Fruit fly (Drosophila melanogaster): Measurements from ENCODE around the gene CG18284.
A peak's percentile ranks its signal among the peaks of the same experiment; 100 is the strongest.

CG18284 gene

DNA sequence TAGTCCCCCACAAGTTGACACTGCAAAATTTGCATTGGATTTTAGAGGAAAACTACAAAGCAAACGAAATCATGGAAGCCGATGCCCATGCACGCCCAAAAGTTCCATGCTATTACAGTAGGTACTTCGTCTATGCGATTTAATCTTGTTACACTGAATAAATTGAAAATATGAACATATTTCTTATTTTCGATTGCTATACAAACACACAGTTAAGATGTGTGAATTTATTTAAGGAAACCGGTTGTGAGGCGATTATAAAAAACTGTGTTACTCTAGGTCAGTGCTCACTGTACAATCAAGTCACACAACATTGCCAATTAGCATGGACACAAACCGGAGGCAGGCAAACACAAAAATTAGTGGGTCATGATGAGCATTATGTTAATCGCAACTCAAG, 21.8 kb downstream of the CG18284 start (continued):
- TF ChIP-seq maf-S (GFP tag; optimal IDR thresholded peaks at IDR 0.05): peak; percentile 61
- peak; percentile 90 for TF ChIP-seq row (GFP tag; IDR thresholded peaks at IDR 0.05)
- TF ChIP-seq CG17912 (GFP tag; optimal IDR thresholded peaks at IDR 0.05): no peak
- no peak for TF ChIP-seq vnd (GFP tag; IDR thresholded peaks at IDR 0.05; ENCODE audit: partially characterized antibody)
- peak; percentile 23 for TF ChIP-seq CG10147 (GFP tag; optimal IDR thresholded peaks at IDR 0.05)
- peak; percentile 85 for TF ChIP-seq CG43689 (GFP tag; IDR thresholded peaks at IDR 0.05)
- peak; percentile 92 for TF ChIP-seq dysf (GFP tag; IDR thresholded peaks at IDR 0.05)
- no peak for TF ChIP-seq Hey (tag; optimal IDR thresholded peaks at IDR 0.05)
- 0 out of 2 replicates have a peak, but pooled peaks have one; percentile 17 for TF ChIP-seq ham (GFP tag; IDR thresholded peaks at IDR 0.05)
- peak; percentile 36 for TF ChIP-seq CG11723 (GFP tag; optimal IDR thresholded peaks at IDR 0.05)
- peak; percentile 25; the same call in 1 of the 2 replicates for TF ChIP-seq wor (GFP tag; IDR thresholded peaks at IDR 0.05)
- TF ChIP-seq CG12219 (GFP tag; optimal IDR thresholded peaks at IDR 0.05): peak; percentile 78
- TF ChIP-seq CG17568 (GFP tag; optimal IDR thresholded peaks at IDR 0.05): peak; percentile 48
- peak; percentile 7 for TF ChIP-seq Bdp1 (GFP tag; optimal IDR thresholded peaks at IDR 0.05)
- peak; percentile 75 for TF ChIP-seq Camta (GFP tag; optimal IDR thresholded peaks at IDR 0.05)
- TF ChIP-seq CG2712 (tag; optimal IDR thresholded peaks at IDR 0.05): peak; percentile 79
- peak in 1 of 2 experiments; percentile 72 for TF ChIP-seq Eip74EF (GFP tag; optimal IDR thresholded peaks at IDR 0.05)
- peak; percentile 50 for TF ChIP-seq shn (GFP tag; optimal IDR thresholded peaks at IDR 0.05)
- TF ChIP-seq CG10959 (GFP tag; IDR thresholded peaks at IDR 0.05): peak; percentile 63
- TF ChIP-seq CG1602 (GFP tag; optimal IDR thresholded peaks at IDR 0.05): peak; percentile 55
- peak; percentile 73 for TF ChIP-seq CG11093 (GFP tag; IDR thresholded peaks at IDR 0.05)
- no peak for TF ChIP-seq Bgb (GFP tag; IDR thresholded peaks at IDR 0.05; ENCODE audit: partially characterized antibody)
- peak; percentile 81 for TF ChIP-seq CG9932 (GFP tag; IDR thresholded peaks at IDR 0.05)
- peak; percentile 67 for TF ChIP-seq Atf3 (GFP tag; optimal IDR thresholded peaks at IDR 0.05)
- TF ChIP-seq Abd-B (GFP tag; optimal IDR thresholded peaks at IDR 0.05): peak; percentile 64
- TF ChIP-seq Atf6 (GFP tag; IDR thresholded peaks at IDR 0.05): peak; percentile 83
- peak; percentile 46 for TF ChIP-seq Mad (GFP tag; optimal IDR thresholded peaks at IDR 0.05)
- no peak for TF ChIP-seq pzg (GFP tag; optimal IDR thresholded peaks at IDR 0.05)
- peak; percentile 66 for TF ChIP-seq CG18262 (tag; optimal IDR thresholded peaks at IDR 0.05)
- TF ChIP-seq CG18619 (GFP tag; optimal IDR thresholded peaks at IDR 0.05): peak; percentile 56
- peak; percentile 71 for TF ChIP-seq CG9817 (tag; optimal IDR thresholded peaks at IDR 0.05)
- peak; percentile 84 for TF ChIP-seq CkIIα-i1 (GFP tag; IDR thresholded peaks at IDR 0.05)
- peak; percentile 86 for TF ChIP-seq ase (GFP tag; IDR thresholded peaks at IDR 0.05)
- peak; percentile 5 for TF ChIP-seq trem (tag; optimal IDR thresholded peaks at IDR 0.05)
- TF ChIP-seq CG10565 (GFP tag; optimal IDR thresholded peaks at IDR 0.05): no peak
- peak; percentile 33; the same call in 1 of the 2 replicates for TF ChIP-seq dan (GFP tag; IDR thresholded peaks at IDR 0.05)
- TF ChIP-seq Doc3 (GFP tag; IDR thresholded peaks at IDR 0.05; ENCODE audit: partially characterized antibody): no peak
- peak; percentile 86 for TF ChIP-seq Xbp1 (GFP tag; optimal IDR thresholded peaks at IDR 0.05)
- TF ChIP-seq klu (GFP tag; IDR thresholded peaks at IDR 0.05): no peak
- peak; percentile 75 for TF ChIP-seq CG12659 (GFP tag; optimal IDR thresholded peaks at IDR 0.05)
- peak; percentile 92 for TF ChIP-seq Awh (GFP tag; IDR thresholded peaks at IDR 0.05)
- TF ChIP-seq Hmr (GFP tag; optimal IDR thresholded peaks at IDR 0.05): peak; percentile 66
- TF ChIP-seq caup (GFP tag; optimal IDR thresholded peaks at IDR 0.05; ENCODE audit: severe bottlenecking): peak; percentile 68
- TF ChIP-seq CG18599 (GFP tag; optimal IDR thresholded peaks at IDR 0.05): peak; percentile 65
- no peak for TF ChIP-seq Lhr (GFP tag; optimal IDR thresholded peaks at IDR 0.05)
- TF ChIP-seq Deaf1 (tag; optimal IDR thresholded peaks at IDR 0.05): peak; percentile 3
- TF ChIP-seq psq (GFP tag; optimal IDR thresholded peaks at IDR 0.05): peak; percentile 43
- peak; percentile 86 for TF ChIP-seq so (GFP tag; IDR thresholded peaks at IDR 0.05)
- peak; percentile 55 for TF ChIP-seq CG7556 (GFP tag; optimal IDR thresholded peaks at IDR 0.05)
- TF ChIP-seq Scr (GFP tag; IDR thresholded peaks at IDR 0.05; ENCODE audit: partially characterized antibody): no peak
